Fruit fly (Drosophila melanogaster): ENCODE data around the gene CG15412.

- TF ChIP-seq CG13204 (GFP tag; optimal IDR thresholded peaks at IDR 0.05), result peak; percentile 96
- TF ChIP-seq gl (tag; optimal IDR thresholded peaks at IDR 0.05), result peak; percentile 91
- TF ChIP-seq CG12605 (GFP tag; IDR thresholded peaks at IDR 0.05), result 0 out of 2 replicates have a peak, but pooled peaks have one; percentile 54
- TF ChIP-seq CG10348 (GFP tag; IDR thresholded peaks at IDR 0.05), result no peak
- peak; percentile 74 for TF ChIP-seq CG17806 (tag; optimal IDR thresholded peaks at IDR 0.05)
- TF ChIP-seq CG9948 (tag; optimal IDR thresholded peaks at IDR 0.05), result peak; percentile 72
- TF ChIP-seq fd96Ca (GFP tag; IDR thresholded peaks at IDR 0.05), result 0 out of 3 replicates have a peak, but pooled peaks have one; percentile 16
- TF ChIP-seq Pif1A (GFP tag; optimal IDR thresholded peaks at IDR 0.05), result peak; percentile 83
- peak; percentile 52 for TF ChIP-seq CG32121 (GFP tag; IDR thresholded peaks at IDR 0.05)
- TF ChIP-seq CG15710 (tag; optimal IDR thresholded peaks at IDR 0.05), result peak; percentile 81
- peak; percentile 70 for TF ChIP-seq Pif1B (GFP tag; optimal IDR thresholded peaks at IDR 0.05)
- 0 out of 2 replicates have a peak, but pooled peaks have one; percentile 22 for TF ChIP-seq Ets98B (GFP tag; IDR thresholded peaks at IDR 0.05)
- TF ChIP-seq CG8301 (tag; optimal IDR thresholded peaks at IDR 0.05), result peak; percentile 31
Observed at dm6 chr2L:3356193-3356645, 19.3 kb downstream of the CG15412 start.

Data from whole organism, pupa.